Worm (Caenorhabditis elegans): ENCODE measurements around the gene asp-6.
A peak's percentile ranks its signal among the peaks of the same experiment; 100 is the strongest.

DNA sequence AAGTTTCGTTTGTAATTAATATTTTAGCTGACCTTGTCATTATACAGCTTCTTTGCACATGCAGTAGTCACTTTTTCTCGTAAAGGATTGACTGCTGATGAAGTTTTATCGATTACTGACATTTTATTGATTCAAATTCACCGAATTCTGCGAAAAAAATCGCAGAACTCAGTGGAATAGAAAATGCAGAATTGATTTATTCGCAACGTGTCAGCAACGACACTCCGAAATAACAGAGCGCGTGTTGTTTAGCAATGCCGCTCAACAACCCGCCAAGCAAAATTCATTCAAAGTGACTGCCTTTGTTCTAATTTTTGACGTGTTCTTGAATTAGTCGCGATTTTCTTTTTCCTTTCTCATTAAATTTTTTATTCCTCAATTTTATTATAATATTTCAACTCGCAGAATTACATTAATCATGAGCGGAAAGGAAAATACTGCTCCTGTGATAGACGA lies 47.6 kb downstream of the asp-6 start, which contains the start of the genes cogc-6 and air-1:
- TF ChIP-seq elt-2 (tag; optimal IDR thresholded peaks at IDR 0.05) (no peak), R02D3.7 (tag; optimal IDR thresholded peaks at IDR 0.05) (no peak), ama-1 (optimal IDR thresholded peaks at IDR 0.05) (no peak), snpc-4 (tag; optimal IDR thresholded peaks at IDR 0.05) (peak; percentile 53), ztf-4 (tag; optimal IDR thresholded peaks at IDR 0.05) (no peak), mdl-1 (tag; optimal IDR thresholded peaks at IDR 0.05) (no peak), lin-15B (tag; optimal IDR thresholded peaks at IDR 0.05) (peak; percentile 25), fos-1 (tag; optimal IDR thresholded peaks at IDR 0.05) (no peak), sea-2 (GFP tag; optimal IDR thresholded peaks at IDR 0.05) (no peak), ZK546.5 (tag; optimal IDR thresholded peaks at IDR 0.05) (no peak), nhr-11 (tag; optimal IDR thresholded peaks at IDR 0.05) (no peak), daf-12 (tag; optimal IDR thresholded peaks at IDR 0.05) (no peak), ceh-16 (tag; optimal IDR thresholded peaks at IDR 0.05) (no peak), unc-62 (GFP tag; optimal IDR thresholded peaks at IDR 0.05) (no peak)
